Worm (Caenorhabditis elegans) whole organism, mixed stage, embryonic: ENCODE results near the gene ncl-1.

Experiments used
- blmp-1 ChIP-seq: fragments of 150-350 bp; optimal IDR thresholded peaks from 2 replicates; lab custom pipeline; 2014; ENCODE audit warnings: missing biosample characterization, missing genetic modification characterization
- ces-1 ChIP-seq: fragments of 150-350 bp; optimal IDR thresholded peaks from 2 replicates; lab custom pipeline; 2014; ENCODE audit warnings: missing biosample characterization, missing genetic modification reagents, missing genetic modification characterization
- ham-2 ChIP-seq: fragments of 200-800 bp; sonication (Bioruptor generic); optimal IDR thresholded peaks from 2 replicates; lab custom pipeline; 2018; ENCODE audit warnings: mild to moderate bottlenecking, missing genetic modification characterization, missing compliant biosample characterization
- hlh-1 ChIP-seq: fragments of 150-350 bp; optimal IDR thresholded peaks from 2 replicates; lab custom pipeline; 2014; ENCODE audit warnings: missing biosample characterization, missing genetic modification reagents, missing genetic modification characterization
- lsy-2 ChIP-seq: fragments of 150-350 bp; optimal IDR thresholded peaks from 2 replicates; lab custom pipeline; 2014; ENCODE audit warnings: missing biosample characterization, missing genetic modification characterization
- mab-5 ChIP-seq: fragments of 150-350 bp; optimal IDR thresholded peaks from 2 replicates; lab custom pipeline; 2014; ENCODE audit warnings: missing biosample characterization, missing genetic modification characterization
- nhr-12 ChIP-seq: fragments of 150-350 bp; optimal IDR thresholded peaks from 2 replicates; lab custom pipeline; 2014; ENCODE audit warnings: missing biosample characterization, missing genetic modification characterization
- nhr-28 ChIP-seq: fragments of 150-350 bp; optimal IDR thresholded peaks from 2 replicates; lab custom pipeline; 2014; ENCODE audit warnings: missing biosample characterization, missing genetic modification characterization
- nhr-76 ChIP-seq: sonication (generic microtip); optimal IDR thresholded peaks from 2 replicates; lab custom pipeline; 2017; ENCODE audit warnings: missing biosample characterization, missing genetic modification characterization
- pha-4 ChIP-seq: fragments of 150-350 bp; optimal IDR thresholded peaks from 2 replicates; lab custom pipeline; 2018; ENCODE audit warnings: missing biosample characterization, missing genetic modification reagents, missing genetic modification characterization
- snpc-4 ChIP-seq: fragments of 150-350 bp; optimal IDR thresholded peaks from 2 replicates; lab custom pipeline; 2014; ENCODE audit warnings: missing biosample characterization, missing genetic modification characterization
- sptf-1 ChIP-seq: sonication (generic microtip); optimal IDR thresholded peaks from 2 replicates; lab custom pipeline; 2017; ENCODE audit warnings: mild to moderate bottlenecking, missing genetic modification characterization, moderate library complexity, missing compliant biosample characterization
- unc-120 ChIP-seq: sonication (generic microtip); optimal IDR thresholded peaks from 2 replicates; lab custom pipeline; 2017; ENCODE audit warnings: missing genetic modification characterization, missing compliant biosample characterization; ENCODE audit not compliant: poor library complexity, severe bottlenecking
- unc-62 ChIP-seq: fragments of 150-350 bp; optimal IDR thresholded peaks from 2 replicates; lab custom pipeline; 2014; ENCODE audit warnings: missing biosample characterization, missing genetic modification reagents, missing genetic modification characterization

- TF ChIP-seq ham-2 (GFP tag; lab: Kevin White, UChicago) (no peak), sptf-1 (tag; lab: Kevin White, UChicago) (no peak), ces-1 (GFP tag; lab: Kevin White, UChicago) (no peak), nhr-28 (tag; lab: Kevin White, UChicago) (no peak), mab-5 (tag; lab: Kevin White, UChicago) (peak; percentile 94), lsy-2 (tag; lab: Kevin White, UChicago) (peak; percentile 88), blmp-1 (tag; lab: Kevin White, UChicago) (no peak), hlh-1 (tag; lab: Kevin White, UChicago) (peak; percentile 88), snpc-4 (tag; lab: Kevin White, UChicago) (no peak), unc-62 (GFP tag; lab: Kevin White, UChicago) (peak; percentile 78), nhr-12 (tag; lab: Kevin White, UChicago) (no peak), nhr-76 (tag; lab: Kevin White, UChicago) (no peak), unc-120 (tag; lab: Kevin White, UChicago) (no peak), pha-4 (tag; lab: Kevin White, UChicago) (no peak)
Observed at ce11 chrIII:7778530-7778929, 59.0 kb downstream of the ncl-1 start.
